Worm (Caenorhabditis elegans) whole organism, midembryonic: Measurements from ENCODE around the gene nhr-190.

Source experiments
- T22C8.4 ChIP-seq: fragments of 200-800 bp; sonication (Bioruptor generic); IDR thresholded peaks from 2 replicates; pipeline ENCODE4 v1.3.6; 2022; ENCODE audit warnings: missing genetic modification characterization, missing compliant biosample characterization
- cog-1 ChIP-seq: sonication (generic microtip); optimal IDR thresholded peaks from 2 replicates; lab custom pipeline; 2016; ENCODE audit warnings: missing genetic modification characterization, missing compliant biosample characterization
- flt-1 ChIP-seq: fragments of 200-800 bp; sonication (Bioruptor generic); IDR thresholded peaks from 2 replicates; pipeline ENCODE4 v1.3.6; 2022; ENCODE audit warnings: missing genetic modification characterization, missing compliant biosample characterization
- klf-2 ChIP-seq: fragments of 200-800 bp; sonication (Bioruptor generic); conservative IDR thresholded peaks from 2 replicates; pipeline ENCODE4 v1.3.6; 2022; ENCODE audit warnings: missing genetic modification reagents, missing genetic modification characterization, missing compliant biosample characterization
- med-1 ChIP-seq: sonication (generic microtip); optimal IDR thresholded peaks from 2 replicates; lab custom pipeline; 2017; ENCODE audit warnings: missing genetic modification characterization, mild to moderate bottlenecking, missing compliant biosample characterization, antibody characterized with exemption, missing genetic modification reagents; ENCODE audit not compliant: insufficient read depth
- ref-1 ChIP-seq: fragments of 200-800 bp; sonication (Bioruptor generic); conservative IDR thresholded peaks from 2 replicates; pipeline ENCODE4 v1.3.6; 2022; ENCODE audit warnings: missing genetic modification reagents, missing genetic modification characterization, missing compliant biosample characterization
- tab-1 ChIP-seq: fragments of 200-800 bp; sonication (Bioruptor generic); IDR thresholded peaks from 2 replicates; pipeline ENCODE4 v1.3.6; 2022; ENCODE audit warnings: missing genetic modification characterization, missing compliant biosample characterization
- ztf-23 ChIP-seq: fragments of 200-800 bp; sonication (Bioruptor generic); IDR thresholded peaks from 2 replicates; pipeline ENCODE4 v1.3.6; 2022; ENCODE audit warnings: missing genetic modification reagents, missing genetic modification characterization, missing compliant biosample characterization
- ztf-29 ChIP-seq: fragments of 200-800 bp; sonication (Bioruptor generic); IDR thresholded peaks from 2 replicates; pipeline ENCODE4 v1.3.6; 2022; ENCODE audit warnings: missing genetic modification reagents, missing genetic modification characterization, missing compliant biosample characterization

Gene nhr-190

ce11 chrV:667459-667858 lies 24.7 kb upstream of the nhr-190 start, which contains the start of gene nhr-180:
Gene nhr-180, minus strand, starts transcription at chrV:667510.
- no peak for TF ChIP-seq ztf-23 (GFP tag; lab: Robert Waterston, UW)
- TF ChIP-seq med-1 (GFP tag; lab: Kevin White, UChicago) = no peak
- TF ChIP-seq tab-1 (GFP tag; lab: Robert Waterston, UW) = no peak
- TF ChIP-seq T22C8.4 (GFP tag; lab: Robert Waterston, UW) = no peak
- TF ChIP-seq flt-1 (GFP tag; lab: Robert Waterston, UW) = no peak
- no peak for TF ChIP-seq ztf-29 (GFP tag; lab: Robert Waterston, UW)
- TF ChIP-seq ref-1 (GFP tag; lab: Robert Waterston, UW) = no peak

ce11 chrV:664337-664847 lies 21.7 kb upstream of the nhr-190 start, which contains the start of the genes F31F4.11 and srh-266:
Gene F31F4.11, minus strand, starts transcription at chrV:664437.
Gene srh-266, plus strand, starts transcription at chrV:664797.
- TF ChIP-seq klf-2 (no peak), ztf-29 (GFP tag; lab: Robert Waterston, UW) (no peak), cog-1 (tag; lab: Kevin White, UChicago) (no peak), T22C8.4 (GFP tag; lab: Robert Waterston, UW) (no peak), ref-1 (GFP tag; lab: Robert Waterston, UW) (no peak), tab-1 (GFP tag; lab: Robert Waterston, UW) (no peak), flt-1 (GFP tag; lab: Robert Waterston, UW) (no peak), med-1 (GFP tag; lab: Kevin White, UChicago) (no peak), ztf-23 (GFP tag; lab: Robert Waterston, UW) (no peak)

- TF ChIP-seq flt-1 (GFP tag; lab: Robert Waterston, UW) (no peak), tab-1 (GFP tag; lab: Robert Waterston, UW) (no peak), cog-1 (tag; lab: Kevin White, UChicago) (no peak), ztf-29 (GFP tag; lab: Robert Waterston, UW) (no peak), T22C8.4 (GFP tag; lab: Robert Waterston, UW) (no peak)
These were observed 17.5 kb upstream of the nhr-190 start, which contains the start of gene F31F4.17 for ce11 chrV:660210-660609. Gene F31F4.17, minus strand, starts transcription at chrV:660310.

ce11 chrV:658140-658539 lies 15.4 kb upstream of the nhr-190 start:
- TF ChIP-seq klf-2 (peak; percentile 59; the same call in 1 of the 2 replicates), flt-1 (GFP tag; lab: Robert Waterston, UW) (peak; percentile 68; the same call in 1 of the 2 replicates)

ce11 chrV:657678-658077 lies 15.0 kb upstream of the nhr-190 start, which contains the start of gene srh-246:
Gene srh-246, minus strand, starts transcription at chrV:657778.
- TF ChIP-seq T22C8.4 (GFP tag; lab: Robert Waterston, UW) (no peak), cog-1 (tag; lab: Kevin White, UChicago) (no peak), ztf-29 (GFP tag; lab: Robert Waterston, UW) (no peak), tab-1 (GFP tag; lab: Robert Waterston, UW) (no peak), ztf-23 (GFP tag; lab: Robert Waterston, UW) (no peak), ref-1 (GFP tag; lab: Robert Waterston, UW) (no peak), flt-1 (GFP tag; lab: Robert Waterston, UW) (no peak), klf-2 (no peak), med-1 (GFP tag; lab: Kevin White, UChicago) (no peak)

- no peak for TF ChIP-seq T22C8.4 (GFP tag; lab: Robert Waterston, UW)
- TF ChIP-seq med-1 (GFP tag; lab: Kevin White, UChicago) = no peak
- no peak for TF ChIP-seq flt-1 (GFP tag; lab: Robert Waterston, UW)
- TF ChIP-seq ref-1 (GFP tag; lab: Robert Waterston, UW) = no peak
- no peak for TF ChIP-seq tab-1 (GFP tag; lab: Robert Waterston, UW)
- no peak for TF ChIP-seq ztf-29 (GFP tag; lab: Robert Waterston, UW)
- no peak for TF ChIP-seq klf-2
- no peak for TF ChIP-seq cog-1 (tag; lab: Kevin White, UChicago)
- no peak for TF ChIP-seq ztf-23 (GFP tag; lab: Robert Waterston, UW)
These were observed 13.1 kb upstream of the nhr-190 start, which contains the start of gene srh-245 for ce11 chrV:655823-656222. Gene srh-245, minus strand, starts transcription at chrV:655923.

- TF ChIP-seq ztf-23 (GFP tag; lab: Robert Waterston, UW) = no peak
These were observed 11.7 kb upstream of the nhr-190 start, which contains the start of gene srj-6 for ce11 chrV:654402-654801. Gene srj-6, minus strand, starts transcription at chrV:654502.

- TF ChIP-seq klf-2 = no peak
- no peak for TF ChIP-seq cog-1 (tag; lab: Kevin White, UChicago)
- no peak for TF ChIP-seq tab-1 (GFP tag; lab: Robert Waterston, UW)
- no peak for TF ChIP-seq T22C8.4 (GFP tag; lab: Robert Waterston, UW)
- no peak for TF ChIP-seq ref-1 (GFP tag; lab: Robert Waterston, UW)
- no peak for TF ChIP-seq flt-1 (GFP tag; lab: Robert Waterston, UW)
- TF ChIP-seq ztf-23 (GFP tag; lab: Robert Waterston, UW) = no peak
- no peak for TF ChIP-seq ztf-29 (GFP tag; lab: Robert Waterston, UW)
- no peak for TF ChIP-seq med-1 (GFP tag; lab: Kevin White, UChicago)
These were observed 10.2 kb upstream of the nhr-190 start, which contains the start of gene srj-5 for ce11 chrV:652940-653339. Gene srj-5, minus strand, starts transcription at chrV:653040.

ce11 chrV:646888-647287 lies 4.2 kb upstream of the nhr-190 start, which contains the start of gene ugt-42:
Gene ugt-42, plus strand, starts transcription at chrV:647188.
- TF ChIP-seq ztf-23 (GFP tag; lab: Robert Waterston, UW) (no peak), flt-1 (GFP tag; lab: Robert Waterston, UW) (no peak), T22C8.4 (GFP tag; lab: Robert Waterston, UW) (no peak), ref-1 (GFP tag; lab: Robert Waterston, UW) (no peak), tab-1 (GFP tag; lab: Robert Waterston, UW) (no peak), klf-2 (no peak), cog-1 (tag; lab: Kevin White, UChicago) (no peak), ztf-29 (GFP tag; lab: Robert Waterston, UW) (no peak), med-1 (GFP tag; lab: Kevin White, UChicago) (no peak)
